Fruit fly (Drosophila melanogaster): ENCODE measurements around the gene CstF50.

CstF50 gene

dm6 chr3R:31767528-31767927 lies 30.8 kb upstream of the CstF50 start:
- TF ChIP-seq EcR (GFP tag; optimal IDR thresholded peaks at IDR 0.05), result no peak
- 0 out of 3 replicates have a peak, but pooled peaks have one; percentile 25 for TF ChIP-seq fd96Ca (GFP tag; IDR thresholded peaks at IDR 0.05)
- peak; percentile 71 for TF ChIP-seq CG8301 (tag; optimal IDR thresholded peaks at IDR 0.05)
- no peak for TF ChIP-seq CG13204 (GFP tag; optimal IDR thresholded peaks at IDR 0.05)
- TF ChIP-seq Pif1A (GFP tag; optimal IDR thresholded peaks at IDR 0.05), result peak; percentile 56
- TF ChIP-seq CG8159 (tag; optimal IDR thresholded peaks at IDR 0.05), result peak; percentile 54
- peak; percentile 14 for TF ChIP-seq CG34367 (tag; optimal IDR thresholded peaks at IDR 0.05)
- TF ChIP-seq CG10348 (GFP tag; IDR thresholded peaks at IDR 0.05), result no peak
- no peak for TF ChIP-seq D1 (tag; optimal IDR thresholded peaks at IDR 0.05)
- no peak for TF ChIP-seq CG15710 (tag; optimal IDR thresholded peaks at IDR 0.05)
- TF ChIP-seq CG12605 (GFP tag; IDR thresholded peaks at IDR 0.05), result no peak
- TF ChIP-seq Snoo (tag; optimal IDR thresholded peaks at IDR 0.05), result no peak
- TF ChIP-seq rn (GFP tag; IDR thresholded peaks at IDR 0.05), result no peak
- peak; percentile 47 for TF ChIP-seq Pif1B (GFP tag; optimal IDR thresholded peaks at IDR 0.05)
- TF ChIP-seq CG17806 (tag; optimal IDR thresholded peaks at IDR 0.05), result peak; percentile 32
- TF ChIP-seq CG9948 (tag; optimal IDR thresholded peaks at IDR 0.05), result peak; percentile 47
- TF ChIP-seq gl (tag; optimal IDR thresholded peaks at IDR 0.05), result no peak
- TF ChIP-seq CG4496 (GFP tag; IDR thresholded peaks at IDR 0.05), result no peak
- peak; percentile 84 for TF ChIP-seq CG14655 (GFP tag; optimal IDR thresholded peaks at IDR 0.05)
- TF ChIP-seq Ets98B (GFP tag; IDR thresholded peaks at IDR 0.05), result no peak
- no peak for TF ChIP-seq CG32121 (GFP tag; IDR thresholded peaks at IDR 0.05)

DNA sequence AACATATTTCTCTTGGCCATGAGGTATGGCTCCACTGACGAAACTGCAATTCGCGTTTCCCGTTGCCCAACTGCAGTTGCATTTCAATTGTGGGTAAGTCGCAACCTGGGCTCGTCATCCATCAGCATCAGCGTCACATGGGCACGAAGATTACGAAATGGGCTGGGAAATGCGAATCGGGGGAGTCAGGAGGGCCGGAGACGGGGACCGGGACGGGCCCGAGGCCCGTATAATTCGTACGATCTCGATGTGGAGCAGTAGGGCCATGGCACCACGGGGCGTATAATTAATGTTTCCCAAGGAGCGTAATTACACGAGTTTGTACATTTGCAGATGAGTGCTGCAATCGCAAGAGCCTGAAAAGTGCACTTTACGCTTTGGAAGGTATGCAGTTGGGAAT lies 28.4 kb upstream of the CstF50 start:
- TF ChIP-seq Ets98B (GFP tag; IDR thresholded peaks at IDR 0.05) (no peak), CG4496 (GFP tag; IDR thresholded peaks at IDR 0.05) (no peak), D1 (tag; optimal IDR thresholded peaks at IDR 0.05) (no peak), CG34367 (tag; optimal IDR thresholded peaks at IDR 0.05) (no peak), Pif1A (GFP tag; optimal IDR thresholded peaks at IDR 0.05) (no peak), CG13204 (GFP tag; optimal IDR thresholded peaks at IDR 0.05) (no peak)

DNA sequence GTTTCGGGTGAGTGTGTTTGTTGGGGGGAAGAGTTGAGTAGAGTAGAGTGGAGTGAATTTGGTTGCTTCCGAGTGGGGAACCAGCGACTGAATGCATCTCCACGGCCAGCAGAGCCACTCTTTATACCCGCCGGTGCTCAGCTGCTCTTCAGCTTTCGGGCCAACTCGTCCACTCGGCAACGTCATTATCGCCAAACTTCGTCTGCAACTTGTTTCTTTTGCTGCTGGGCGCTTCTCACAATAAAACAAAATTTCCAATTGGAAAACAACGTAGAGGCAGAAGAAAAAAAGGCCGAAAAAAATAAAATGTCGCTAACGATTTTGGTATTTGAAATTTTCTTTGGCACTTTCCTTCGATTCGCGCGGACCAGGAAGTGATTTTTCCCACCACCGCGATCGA lies 27.9 kb upstream of the CstF50 start, which contains the start of gene CG2150:
Gene CG2150 (minus strand): TSS at position 101 of the 400 bp plus-strand sequence.
- no peak for TF ChIP-seq CG17806 (tag; optimal IDR thresholded peaks at IDR 0.05)
- TF ChIP-seq CG12605 (GFP tag; IDR thresholded peaks at IDR 0.05), result no peak
- no peak for TF ChIP-seq Pif1A (GFP tag; optimal IDR thresholded peaks at IDR 0.05)
- TF ChIP-seq CG8159 (tag; optimal IDR thresholded peaks at IDR 0.05), result no peak
- peak; percentile 24; the same call in 1 of the 2 replicates for TF ChIP-seq Ets98B (GFP tag; IDR thresholded peaks at IDR 0.05)
- TF ChIP-seq CG9948 (tag; optimal IDR thresholded peaks at IDR 0.05), result no peak
- no peak for TF ChIP-seq CG32121 (GFP tag; IDR thresholded peaks at IDR 0.05)
- TF ChIP-seq CG4496 (GFP tag; IDR thresholded peaks at IDR 0.05), result peak; percentile 16; the same call in 1 of the 3 replicates

DNA sequence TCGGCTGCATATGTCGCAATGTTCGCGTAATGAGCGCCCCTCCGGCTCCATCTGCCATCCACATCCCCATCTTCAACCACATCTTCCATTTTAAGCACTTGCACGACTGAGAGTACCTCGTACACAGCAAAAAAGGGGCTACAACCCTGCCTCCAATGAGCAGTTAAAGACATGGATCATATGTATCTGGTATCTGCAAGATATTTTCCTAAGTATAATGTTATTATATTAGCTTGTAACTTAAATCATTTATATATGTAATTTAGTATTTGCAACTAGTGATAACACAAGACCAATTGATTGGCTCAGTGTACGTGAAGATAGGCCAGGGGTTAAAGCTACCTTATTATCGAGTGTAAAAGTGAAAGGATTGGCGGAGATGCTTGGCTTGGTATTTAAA lies 25.9 kb upstream of the CstF50 start:
- TF ChIP-seq CG10348 (GFP tag; IDR thresholded peaks at IDR 0.05), result no peak
- TF ChIP-seq Ets98B (GFP tag; IDR thresholded peaks at IDR 0.05), result peak; percentile 58
- peak; percentile 75 for TF ChIP-seq CG17806 (tag; optimal IDR thresholded peaks at IDR 0.05)
- TF ChIP-seq Snoo (tag; optimal IDR thresholded peaks at IDR 0.05), result no peak
- TF ChIP-seq CG12605 (GFP tag; IDR thresholded peaks at IDR 0.05), result no peak
- TF ChIP-seq CG8301 (tag; optimal IDR thresholded peaks at IDR 0.05), result peak; percentile 70
- peak; percentile 76 for TF ChIP-seq Pif1B (GFP tag; optimal IDR thresholded peaks at IDR 0.05)
- peak; percentile 84 for TF ChIP-seq CG8159 (tag; optimal IDR thresholded peaks at IDR 0.05)
- TF ChIP-seq Pif1A (GFP tag; optimal IDR thresholded peaks at IDR 0.05), result peak; percentile 71
- peak; percentile 51; the same call in 2 of the 3 replicates for TF ChIP-seq CG4496 (GFP tag; IDR thresholded peaks at IDR 0.05)
- TF ChIP-seq CG9948 (tag; optimal IDR thresholded peaks at IDR 0.05), result peak; percentile 65
- peak; percentile 76 for TF ChIP-seq CG14655 (GFP tag; optimal IDR thresholded peaks at IDR 0.05)
- peak; percentile 78 for TF ChIP-seq fd96Ca (GFP tag; IDR thresholded peaks at IDR 0.05)
- no peak for TF ChIP-seq gl (tag; optimal IDR thresholded peaks at IDR 0.05)
- peak; percentile 2 for TF ChIP-seq EcR (GFP tag; optimal IDR thresholded peaks at IDR 0.05)
- TF ChIP-seq CG34367 (tag; optimal IDR thresholded peaks at IDR 0.05), result peak; percentile 55
- TF ChIP-seq CG32121 (GFP tag; IDR thresholded peaks at IDR 0.05), result peak; percentile 49; the same call in 1 of the 2 replicates
- peak; percentile 22 for TF ChIP-seq CG13204 (GFP tag; optimal IDR thresholded peaks at IDR 0.05)
- no peak for TF ChIP-seq D1 (tag; optimal IDR thresholded peaks at IDR 0.05)
- TF ChIP-seq CG15710 (tag; optimal IDR thresholded peaks at IDR 0.05), result peak; percentile 70
- TF ChIP-seq rn (GFP tag; IDR thresholded peaks at IDR 0.05), result no peak

dm6 chr3R:31761529-31762009 lies 24.8 kb upstream of the CstF50 start, which contains the start of gene Smvt:
TSS of gene Smvt (minus strand) at chr3R:31761579.
- TF ChIP-seq CG15710 (tag; optimal IDR thresholded peaks at IDR 0.05) (no peak), EcR (GFP tag; optimal IDR thresholded peaks at IDR 0.05) (peak; percentile 45), D1 (tag; optimal IDR thresholded peaks at IDR 0.05) (no peak), CG17806 (tag; optimal IDR thresholded peaks at IDR 0.05) (no peak), CG9948 (tag; optimal IDR thresholded peaks at IDR 0.05) (no peak), CG4496 (GFP tag; IDR thresholded peaks at IDR 0.05) (0 out of 3 replicates have a peak, but pooled peaks have one; percentile 29), CG34367 (tag; optimal IDR thresholded peaks at IDR 0.05) (no peak), Pif1B (GFP tag; optimal IDR thresholded peaks at IDR 0.05) (no peak), CG8159 (tag; optimal IDR thresholded peaks at IDR 0.05) (no peak), CG32121 (GFP tag; IDR thresholded peaks at IDR 0.05) (no peak), Pif1A (GFP tag; optimal IDR thresholded peaks at IDR 0.05) (no peak)

dm6 chr3R:31758587-31759167 lies 21.9 kb upstream of the CstF50 start, which contains the start of gene CG2187:
TSS of gene CG2187 (minus strand) at chr3R:31758637.
- TF ChIP-seq rn (GFP tag; IDR thresholded peaks at IDR 0.05), result no peak
